Worm (Caenorhabditis elegans) whole organism, midembryonic: ENCODE results near the gene C05D11.13.

Experiments
- T22C8.4 ChIP-seq: fragments of 200-800 bp; sonication (Bioruptor generic); IDR thresholded peaks from 2 replicates; pipeline ENCODE4 v1.3.6; 2022; ENCODE audit warnings: missing genetic modification characterization, missing compliant biosample characterization
- cog-1 ChIP-seq: sonication (generic microtip); optimal IDR thresholded peaks from 2 replicates; lab custom pipeline; 2016; ENCODE audit warnings: missing genetic modification characterization, missing compliant biosample characterization
- flt-1 ChIP-seq: fragments of 200-800 bp; sonication (Bioruptor generic); IDR thresholded peaks from 2 replicates; pipeline ENCODE4 v1.3.6; 2022; ENCODE audit warnings: missing genetic modification characterization, missing compliant biosample characterization
- klf-2 ChIP-seq: fragments of 200-800 bp; sonication (Bioruptor generic); conservative IDR thresholded peaks from 2 replicates; pipeline ENCODE4 v1.3.6; 2022; ENCODE audit warnings: missing genetic modification reagents, missing genetic modification characterization, missing compliant biosample characterization
- med-1 ChIP-seq: sonication (generic microtip); optimal IDR thresholded peaks from 2 replicates; lab custom pipeline; 2017; ENCODE audit warnings: missing genetic modification characterization, mild to moderate bottlenecking, missing compliant biosample characterization, antibody characterized with exemption, missing genetic modification reagents; ENCODE audit not compliant: insufficient read depth
- ref-1 ChIP-seq: fragments of 200-800 bp; sonication (Bioruptor generic); conservative IDR thresholded peaks from 2 replicates; pipeline ENCODE4 v1.3.6; 2022; ENCODE audit warnings: missing genetic modification reagents, missing genetic modification characterization, missing compliant biosample characterization
- tab-1 ChIP-seq: fragments of 200-800 bp; sonication (Bioruptor generic); IDR thresholded peaks from 2 replicates; pipeline ENCODE4 v1.3.6; 2022; ENCODE audit warnings: missing genetic modification characterization, missing compliant biosample characterization
- ztf-23 ChIP-seq: fragments of 200-800 bp; sonication (Bioruptor generic); IDR thresholded peaks from 2 replicates; pipeline ENCODE4 v1.3.6; 2022; ENCODE audit warnings: missing genetic modification reagents, missing genetic modification characterization, missing compliant biosample characterization
- ztf-29 ChIP-seq: fragments of 200-800 bp; sonication (Bioruptor generic); IDR thresholded peaks from 2 replicates; pipeline ENCODE4 v1.3.6; 2022; ENCODE audit warnings: missing genetic modification reagents, missing genetic modification characterization, missing compliant biosample characterization

Gene C05D11.13

DNA sequence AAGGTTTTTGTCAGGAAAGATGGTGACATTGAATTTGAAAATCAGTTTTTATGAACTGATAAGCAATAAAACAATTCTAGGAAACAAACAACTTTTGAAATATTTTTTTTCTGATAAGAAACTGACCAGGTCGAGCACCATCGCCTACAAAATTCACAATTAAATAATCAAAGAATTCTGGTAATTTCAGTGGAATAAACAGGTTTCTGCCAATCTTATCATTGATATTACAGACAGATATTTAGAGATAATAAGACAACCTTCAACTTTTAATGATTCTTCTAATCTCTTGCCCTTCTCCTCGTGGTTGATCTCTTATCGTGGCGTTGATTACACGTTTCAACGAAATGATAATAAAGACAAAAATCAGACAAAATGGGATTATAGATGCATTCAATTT, 48.0 kb downstream of the C05D11.13 start:
- TF ChIP-seq klf-2 (GFP tag; lab: Robert Waterston, UW) (no peak), flt-1 (GFP tag; lab: Robert Waterston, UW) (no peak), tab-1 (GFP tag; lab: Robert Waterston, UW) (no peak), ztf-23 (GFP tag; lab: Robert Waterston, UW) (no peak), T22C8.4 (GFP tag; lab: Robert Waterston, UW) (no peak), ztf-29 (GFP tag; lab: Robert Waterston, UW) (no peak), cog-1 (tag; lab: Kevin White, UChicago) (no peak), ref-1 (GFP tag; lab: Robert Waterston, UW) (no peak), med-1 (no peak)

DNA sequence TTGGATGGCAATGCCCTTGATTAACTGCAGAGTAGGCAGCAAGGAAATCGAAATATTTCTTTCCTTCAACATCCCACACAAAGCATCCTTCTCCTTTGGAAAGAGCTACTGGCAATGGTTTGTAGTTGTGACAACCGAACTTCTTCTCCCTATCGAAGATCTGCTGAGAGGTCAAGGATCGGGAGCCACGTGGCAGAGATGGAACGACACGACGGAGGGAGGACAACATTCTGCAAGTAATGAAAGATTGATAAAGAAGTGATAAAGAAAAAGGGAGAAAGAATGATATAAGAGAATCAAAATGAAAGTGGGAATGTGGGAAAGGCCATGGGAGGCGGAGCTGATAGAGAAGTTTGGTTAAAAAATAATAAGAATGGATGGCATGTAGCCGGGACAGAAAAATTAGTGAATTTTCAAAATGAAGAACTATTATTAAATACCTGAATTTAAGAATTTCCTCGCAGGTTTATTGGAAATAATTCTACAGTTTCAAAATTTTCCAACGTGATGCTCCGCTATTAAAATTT, 48.6 kb downstream of the C05D11.13 start, which contains the start of gene oatr-1:
TSS of gene oatr-1 (minus strand) at position 477 of the 527 bp plus-strand sequence.
- TF ChIP-seq klf-2 (GFP tag; lab: Robert Waterston, UW): no peak
- TF ChIP-seq ztf-29 (GFP tag; lab: Robert Waterston, UW): no peak
- no peak for TF ChIP-seq ztf-23 (GFP tag; lab: Robert Waterston, UW)
- no peak for TF ChIP-seq tab-1 (GFP tag; lab: Robert Waterston, UW)
- no peak for TF ChIP-seq ref-1 (GFP tag; lab: Robert Waterston, UW)
- TF ChIP-seq med-1: no peak
- no peak for TF ChIP-seq T22C8.4 (GFP tag; lab: Robert Waterston, UW)
- no peak for TF ChIP-seq flt-1 (GFP tag; lab: Robert Waterston, UW)
- no peak for TF ChIP-seq cog-1 (tag; lab: Kevin White, UChicago)
